Worm (Caenorhabditis elegans) whole organism, L3 larva: ENCODE measurements around the gene Y67A10A.7.

Experiments used
- aly-2 ChIP-seq: fragments of 150-350 bp; optimal IDR thresholded peaks from 2 replicates; lab custom pipeline; 2014; ENCODE audit warnings: missing biosample characterization, missing genetic modification characterization
- ceh-82 ChIP-seq: fragments of 150-350 bp; optimal IDR thresholded peaks from 2 replicates; lab custom pipeline; 2014; ENCODE audit warnings: missing biosample characterization, missing genetic modification characterization
- fkh-10 ChIP-seq: sonication (generic microtip); optimal IDR thresholded peaks from 2 replicates; lab custom pipeline; 2017; ENCODE audit warnings: missing biosample characterization, missing genetic modification reagents, missing genetic modification characterization
- mml-1 ChIP-seq: fragments of 150-350 bp; sonication (generic microtip); optimal IDR thresholded peaks from 3 replicates; lab custom pipeline; 2014; ENCODE audit warnings: missing biosample characterization, missing genetic modification characterization
- nhr-25 ChIP-seq: sonication (generic microtip); optimal IDR thresholded peaks from 2 replicates; lab custom pipeline; 2017; ENCODE audit warnings: missing biosample characterization, missing genetic modification characterization
- tbx-2 ChIP-seq: sonication (generic microtip); optimal IDR thresholded peaks from 2 replicates; lab custom pipeline; 2016; ENCODE audit warnings: mild to moderate bottlenecking, missing genetic modification characterization, missing compliant biosample characterization
- unc-62 ChIP-seq: fragments of 150-350 bp; sonication (generic microtip); optimal IDR thresholded peaks from 4 replicates; lab custom pipeline; 2014; ENCODE audit warnings: missing biosample characterization, missing genetic modification reagents, missing genetic modification characterization
- ztf-11 ChIP-seq: fragments of 150-350 bp; optimal IDR thresholded peaks from 2 replicates; lab custom pipeline; 2014; ENCODE audit warnings: missing biosample characterization, missing genetic modification characterization

- TF ChIP-seq unc-62 (GFP tag; lab: Kevin White, UChicago) = no peak
- TF ChIP-seq fkh-10 = no peak
- TF ChIP-seq tbx-2 (tag; lab: Kevin White, UChicago) = no peak
- TF ChIP-seq aly-2 = no peak
- TF ChIP-seq ceh-82 (tag; lab: Kevin White, UChicago) = no peak
- no peak for TF ChIP-seq ztf-11 (tag; lab: Kevin White, UChicago)
- TF ChIP-seq mml-1 (tag; lab: Kevin White, UChicago) = no peak
- TF ChIP-seq nhr-25 (tag; lab: Kevin White, UChicago) = no peak
Measured at ce11 chrIV:14326283-14326682, 47.6 kb upstream of the Y67A10A.7 start, which contains the start of gene fbxa-83.
